Worm (Caenorhabditis elegans) whole organism, L4 larva: Measurements from ENCODE around the gene pqn-67.

ENCODE experiments used
- F26F4.8 ChIP-seq: fragments of 200-800 bp; sonication (Bioruptor generic); conservative IDR thresholded peaks from 2 replicates; pipeline ENCODE4 v1.3.6; 2022; ENCODE audit warnings: missing genetic modification characterization, missing compliant biosample characterization
- T20F7.1 ChIP-seq: fragments of 200-800 bp; sonication (Bioruptor generic); optimal IDR thresholded peaks from 2 replicates; lab custom pipeline; 2018; ENCODE audit warnings: mild to moderate bottlenecking, missing genetic modification characterization, missing compliant biosample characterization
- T26A8.4 ChIP-seq: fragments of 200-800 bp; sonication (Bioruptor generic); IDR thresholded peaks from 2 replicates; pipeline ENCODE4 v1.3.6; 2022; ENCODE audit warnings: missing genetic modification characterization, missing compliant biosample characterization
- Y105C5A.15 ChIP-seq: fragments of 200-800 bp; sonication (Bioruptor generic); IDR thresholded peaks from 2 replicates; pipeline ENCODE4 v1.3.6; 2022; ENCODE audit warnings: missing genetic modification characterization, missing compliant biosample characterization
- aha-1 ChIP-seq: fragments of 150-350 bp; peaks from one replicate; lab custom pipeline; 2014; ENCODE audit warnings: missing biosample characterization, missing genetic modification characterization
- aly-2 ChIP-seq: sonication (generic microtip); optimal IDR thresholded peaks from 2 replicates; lab custom pipeline; 2018; ENCODE audit warnings: missing biosample characterization, missing genetic modification characterization
- attf-4 ChIP-seq: sonication (generic microtip); optimal IDR thresholded peaks from 3 replicates; lab custom pipeline; 2017; ENCODE audit warnings: missing biosample characterization, missing genetic modification characterization
- ceh-20 ChIP-seq: fragments of 200-800 bp; sonication (Bioruptor generic); IDR thresholded peaks from 2 replicates; pipeline ENCODE4 v1.3.6; 2022; ENCODE audit warnings: missing genetic modification reagents, missing genetic modification characterization, missing compliant biosample characterization
- ceh-28 ChIP-seq: fragments of 150-350 bp; optimal IDR thresholded peaks from 2 replicates; lab custom pipeline; 2014; ENCODE audit warnings: missing biosample characterization, missing genetic modification reagents, missing genetic modification characterization
- ceh-32 ChIP-seq: sonication (generic microtip); optimal IDR thresholded peaks from 2 replicates; lab custom pipeline; 2016; ENCODE audit warnings: mild to moderate bottlenecking, missing genetic modification characterization, missing compliant biosample characterization; ENCODE audit not compliant: poor library complexity
- ceh-62 ChIP-seq: sonication (generic microtip); optimal IDR thresholded peaks from 2 replicates; lab custom pipeline; 2017; ENCODE audit warnings: missing biosample characterization, missing genetic modification characterization
- ceh-82 ChIP-seq: sonication (generic microtip); optimal IDR thresholded peaks from 2 replicates; lab custom pipeline; 2017; ENCODE audit warnings: missing biosample characterization, missing genetic modification characterization
- daf-16 ChIP-seq, 3 experiments: sonication (generic microtip); optimal IDR thresholded peaks; 2 replicates each; lab custom pipeline; 2016 to 2017; ENCODE audit warnings: missing genetic modification characterization in 3 of 3, missing genetic modification reagents in 3 of 3, mild to moderate bottlenecking in 2 of 3, missing compliant biosample characterization in 2 of 3, missing biosample characterization in 1 of 3, moderate library complexity in 1 of 3
- egl-43 ChIP-seq: fragments of 200-800 bp; sonication (Bioruptor generic); IDR thresholded peaks from 2 replicates; pipeline ENCODE4 v1.3.6; 2022; ENCODE audit warnings: missing genetic modification reagents, missing genetic modification characterization, missing compliant biosample characterization
- gei-8 ChIP-seq: fragments of 200-800 bp; sonication (Bioruptor generic); optimal IDR thresholded peaks from 2 replicates; lab custom pipeline; 2018; ENCODE audit warnings: mild to moderate bottlenecking, missing genetic modification characterization, missing compliant biosample characterization
- hlh-30 ChIP-seq: sonication (generic microtip); optimal IDR thresholded peaks from 2 replicates; lab custom pipeline; 2017; ENCODE audit warnings: antibody characterized with exemption, mild to moderate bottlenecking, missing genetic modification characterization, missing compliant biosample characterization; ENCODE audit not compliant: insufficient read depth
- lim-7 ChIP-seq: fragments of 200-800 bp; sonication (Bioruptor generic); IDR thresholded peaks from 2 replicates; pipeline ENCODE4 v1.3.6; 2022; ENCODE audit warnings: missing genetic modification characterization, missing compliant biosample characterization
- mxl-3 ChIP-seq: fragments of 200-800 bp; sonication (Bioruptor generic); optimal IDR thresholded peaks from 2 replicates; lab custom pipeline; 2018; ENCODE audit warnings: mild to moderate bottlenecking, missing genetic modification characterization, missing compliant biosample characterization
- nhr-11 ChIP-seq: fragments of 150-350 bp; optimal IDR thresholded peaks from 2 replicates; lab custom pipeline; 2014; ENCODE audit warnings: missing biosample characterization, missing genetic modification characterization
- nhr-25 ChIP-seq: sonication (generic microtip); optimal IDR thresholded peaks from 2 replicates; lab custom pipeline; 2017; ENCODE audit warnings: missing genetic modification characterization, mild to moderate bottlenecking, missing compliant biosample characterization, antibody characterized with exemption, moderate library complexity, borderline replicate concordance; ENCODE audit not compliant: insufficient read depth
- nhr-28 ChIP-seq: fragments of 150-350 bp; optimal IDR thresholded peaks from 2 replicates; lab custom pipeline; 2014; ENCODE audit warnings: missing biosample characterization, missing genetic modification characterization
- nhr-41 ChIP-seq: fragments of 200-800 bp; sonication (Bioruptor generic); IDR thresholded peaks from 2 replicates; pipeline ENCODE4 v1.3.6; 2022; ENCODE audit warnings: missing genetic modification reagents, missing genetic modification characterization, missing compliant biosample characterization
- nhr-42 ChIP-seq: fragments of 200-800 bp; sonication (Bioruptor generic); IDR thresholded peaks from 2 replicates; pipeline ENCODE4 v1.3.6; 2022; ENCODE audit warnings: missing genetic modification characterization, missing compliant biosample characterization
- nhr-6 ChIP-seq: fragments of 150-350 bp; optimal IDR thresholded peaks from 2 replicates; lab custom pipeline; 2014; ENCODE audit warnings: missing biosample characterization, missing genetic modification characterization
- saeg-2 ChIP-seq: fragments of 200-800 bp; sonication (Bioruptor generic); IDR thresholded peaks from 2 replicates; pipeline ENCODE4 v1.3.6; 2022; ENCODE audit warnings: missing genetic modification reagents, missing genetic modification characterization, missing compliant biosample characterization
- skn-1 ChIP-seq: fragments of 150-350 bp; optimal IDR thresholded peaks from 2 replicates; lab custom pipeline; 2014; ENCODE audit warnings: missing biosample characterization, missing genetic modification characterization
- spr-1 ChIP-seq: sonication (generic microtip); optimal IDR thresholded peaks from 2 replicates; lab custom pipeline; 2016; ENCODE audit warnings: mild to moderate bottlenecking, missing genetic modification characterization, missing compliant biosample characterization
- unc-62 ChIP-seq, 3 experiments: fragments of 150-350 bp in 1 of 3; sonication (generic microtip); optimal IDR thresholded peaks in 2 of 3; peaks in 1 of 3; 1 replicate in 1 of 3; 2 replicates in 2 of 3; lab custom pipeline; 2014 to 2017; ENCODE audit warnings: missing biosample characterization in 3 of 3, missing genetic modification characterization in 3 of 3, missing genetic modification reagents in 3 of 3, missing genotype in 1 of 3
- zfp-3 ChIP-seq: fragments of 200-800 bp; sonication (Bioruptor generic); conservative IDR thresholded peaks from 2 replicates; pipeline ENCODE4 v1.3.6; 2022; ENCODE audit warnings: missing genetic modification reagents, missing genetic modification characterization, missing compliant biosample characterization
- zip-11 ChIP-seq: fragments of 200-800 bp; sonication (Bioruptor generic); IDR thresholded peaks from 2 replicates; pipeline ENCODE4 v1.3.6; 2022; ENCODE audit warnings: missing genetic modification characterization, missing compliant biosample characterization
- zip-2 ChIP-seq: fragments of 150-350 bp; optimal IDR thresholded peaks from 2 replicates; lab custom pipeline; 2014; ENCODE audit warnings: missing biosample characterization, missing genetic modification characterization

pqn-67 gene

DNA sequence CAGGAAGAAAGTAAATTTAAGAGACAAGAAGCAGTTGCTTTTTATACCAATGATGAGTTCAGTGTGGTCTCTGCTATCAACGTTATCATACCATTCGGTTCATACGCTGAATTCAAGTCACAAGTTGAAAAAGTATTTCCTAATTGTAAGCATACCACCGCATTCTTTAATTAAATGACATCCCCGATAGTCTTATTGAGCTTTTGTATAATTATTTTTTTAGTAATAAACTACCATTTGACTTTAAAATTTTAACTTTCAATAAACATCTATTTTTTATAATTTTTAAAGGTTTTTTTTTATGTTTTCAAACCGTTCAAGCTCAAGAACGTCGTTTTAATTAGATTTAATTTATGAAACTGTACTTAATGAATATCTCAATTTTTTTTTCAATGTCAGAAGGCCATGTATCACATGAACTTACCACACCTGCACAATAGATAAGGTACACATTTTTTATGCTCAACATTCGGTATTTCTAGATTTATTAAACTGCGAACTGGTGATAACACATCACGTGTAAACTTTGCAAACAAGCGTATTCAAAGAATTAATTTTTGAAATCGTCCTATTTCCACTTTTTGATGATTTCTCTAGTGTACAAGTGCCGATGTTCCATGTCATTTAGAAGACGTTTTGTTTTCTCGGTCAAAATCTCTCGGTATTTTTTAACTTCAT is 17.7 kb downstream of the pqn-67 start, which contains the start of gene T16G1.4:
TSS of gene T16G1.4 (minus strand) at position 51 of the 678 bp plus-strand sequence.
- TF ChIP-seq hlh-30 (tag; lab: Kevin White, UChicago) (peak; percentile 46), T26A8.4 (no peak), daf-16 (GFP tag; optimal IDR thresholded peaks at IDR 0.05; lab: Kevin White, UChicago) (no peak), daf-16 (tag; optimal IDR thresholded peaks at IDR 0.05; lab: Kevin White, UChicago) (peak; percentile 51), ceh-20 (GFP tag; lab: Robert Waterston, UW) (no peak), spr-1 (tag; lab: Kevin White, UChicago) (no peak), gei-8 (no peak), nhr-28 (peak; percentile 11), nhr-11 (tag; lab: Kevin White, UChicago) (no peak)

DNA sequence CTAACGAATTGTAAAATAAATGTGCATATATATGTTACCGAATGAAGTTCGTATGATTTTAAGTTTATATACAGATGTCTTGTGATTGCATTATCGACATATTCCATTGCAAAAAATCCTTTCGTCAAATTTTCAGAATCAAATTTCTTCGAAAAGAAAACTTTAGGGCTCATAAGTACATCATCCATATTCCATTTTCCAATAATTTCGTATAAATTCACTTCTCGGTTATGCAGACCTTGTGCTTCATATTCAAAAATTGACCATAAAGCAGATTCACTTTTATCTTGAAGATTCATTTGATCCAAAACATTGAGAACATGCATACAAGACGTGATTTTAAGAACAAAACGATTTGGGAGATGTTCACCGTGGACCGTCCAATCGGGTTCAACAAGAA is 19.2 kb downstream of the pqn-67 start:
- TF ChIP-seq T20F7.1: no peak
- TF ChIP-seq unc-62 (GFP tag; optimal IDR thresholded peaks at IDR 0.05 in 1 of 2; lab: Kevin White, UChicago): peak in 1 of 2 experiments; percentile 92
- TF ChIP-seq unc-62 (tag; optimal IDR thresholded peaks at IDR 0.05; lab: Kevin White, UChicago): no peak

- no peak for TF ChIP-seq F26F4.8 (GFP tag; lab: Robert Waterston, UW)
- no peak for TF ChIP-seq skn-1 (tag; lab: Kevin White, UChicago)
- no peak for TF ChIP-seq T26A8.4
- no peak for TF ChIP-seq egl-43
- TF ChIP-seq ceh-62 (tag; lab: Kevin White, UChicago): no peak
- TF ChIP-seq nhr-11 (tag; lab: Kevin White, UChicago): no peak
- TF ChIP-seq nhr-25: no peak
- no peak for TF ChIP-seq ceh-32 (tag; lab: Kevin White, UChicago)
- TF ChIP-seq zip-2 (tag; lab: Kevin White, UChicago): no peak
- TF ChIP-seq lim-7 (GFP tag; lab: Robert Waterston, UW): no peak
- no peak for TF ChIP-seq aha-1 (tag; lab: Kevin White, UChicago)
- no peak for TF ChIP-seq saeg-2
- TF ChIP-seq ceh-82: no peak
- no peak for TF ChIP-seq attf-4 (tag; lab: Kevin White, UChicago)
- TF ChIP-seq zfp-3 (GFP tag; lab: Robert Waterston, UW): no peak
- TF ChIP-seq zip-11 (GFP tag; lab: Robert Waterston, UW): no peak
- TF ChIP-seq nhr-42: no peak
- TF ChIP-seq ceh-28 (tag; lab: Kevin White, UChicago): no peak
- TF ChIP-seq, all 104 proteins: peak for 0
Measured at ce11 chrV:12944229-12944628, 20.0 kb downstream of the pqn-67 start, which contains the start of gene T16G1.3. Gene T16G1.3 (minus strand): TSS chrV:12944329.

DNA sequence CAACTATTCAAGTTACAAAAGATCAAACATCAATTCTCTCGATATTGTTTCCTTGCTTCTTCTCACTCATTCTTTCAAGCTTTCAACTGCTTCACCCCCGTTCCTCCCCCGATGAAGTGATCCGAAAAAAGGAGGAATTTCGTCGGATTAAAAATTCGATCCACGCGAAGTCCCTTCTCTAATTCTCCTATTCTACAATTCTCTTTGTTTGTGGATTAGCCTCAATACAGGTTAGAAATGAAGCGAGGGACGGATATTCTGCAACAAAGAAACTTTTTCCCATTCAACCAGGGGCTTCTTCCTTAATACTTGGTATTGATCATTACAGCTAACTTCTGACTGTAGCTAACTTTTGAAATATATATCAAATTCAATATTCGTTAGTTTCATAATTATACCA is 20.5 kb downstream of the pqn-67 start, which contains the start of gene grl-2:
TSS of gene grl-2 (plus strand) at position 301 of the 400 bp plus-strand sequence.
- TF ChIP-seq aly-2 (tag; lab: Kevin White, UChicago) (no peak), Y105C5A.15 (GFP tag; lab: Robert Waterston, UW) (no peak), unc-62 (GFP tag; optimal IDR thresholded peaks at IDR 0.05 in 1 of 2; lab: Kevin White, UChicago) (no peak), unc-62 (tag; optimal IDR thresholded peaks at IDR 0.05; lab: Kevin White, UChicago) (no peak)

DNA sequence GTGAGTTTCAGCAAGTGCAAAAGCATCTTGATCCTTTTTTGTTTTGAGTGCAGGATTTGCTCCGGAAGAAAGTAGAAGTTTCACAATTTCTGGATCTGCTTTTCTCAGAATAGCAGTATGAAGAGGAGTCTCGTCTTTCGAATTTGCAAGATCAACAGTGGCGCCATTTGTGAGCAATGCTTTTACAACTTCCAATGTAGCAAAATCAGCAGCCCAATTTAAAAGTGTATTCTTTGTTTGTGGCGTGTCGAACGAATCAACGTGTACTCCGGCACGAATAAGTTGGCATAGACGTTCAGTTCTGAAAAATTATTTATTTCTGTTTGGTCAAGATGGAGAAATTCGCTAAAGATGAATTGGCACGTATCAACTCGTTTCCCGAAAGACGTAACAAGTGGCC is 25.4 kb downstream of the pqn-67 start, which contains the start of gene T16G1.13:
TSS of gene T16G1.13 (plus strand) at position 301 of the 400 bp plus-strand sequence.
- no peak for TF ChIP-seq T20F7.1
- no peak for TF ChIP-seq nhr-6 (tag; lab: Kevin White, UChicago)
- TF ChIP-seq mxl-3: no peak
- peak in 1 of 2 experiments; percentile 29 for TF ChIP-seq unc-62 (GFP tag; optimal IDR thresholded peaks at IDR 0.05 in 1 of 2; lab: Kevin White, UChicago)
- no peak for TF ChIP-seq unc-62 (tag; optimal IDR thresholded peaks at IDR 0.05; lab: Kevin White, UChicago)
- TF ChIP-seq nhr-41 (GFP tag; lab: Robert Waterston, UW): no peak
